Worm (Caenorhabditis elegans) whole organism, early embryonic: Measurements from ENCODE around the gene K02D10.8.

ENCODE experiments used
- B0310.2 ChIP-seq: sonication (generic microtip); optimal IDR thresholded peaks from 2 replicates; lab custom pipeline; 2016; ENCODE audit warnings: mild to moderate bottlenecking, missing genetic modification characterization, missing compliant biosample characterization
- F13C5.2 ChIP-seq: sonication (generic microtip); optimal IDR thresholded peaks from 2 replicates; lab custom pipeline; 2017; ENCODE audit warnings: mild to moderate bottlenecking, missing genetic modification characterization, inconsistent platforms, missing compliant biosample characterization
- aly-1 ChIP-seq: sonication (generic microtip); optimal IDR thresholded peaks from 2 replicates; lab custom pipeline; 2016; ENCODE audit warnings: missing genetic modification characterization, missing compliant biosample characterization
- ama-1 ChIP-seq: fragments of 150-350 bp; optimal IDR thresholded peaks from 2 replicates; lab custom pipeline; 2014
- ceh-13 ChIP-seq: fragments of 200-800 bp; sonication (Bioruptor generic); optimal IDR thresholded peaks from 2 replicates; lab custom pipeline; 2018; ENCODE audit warnings: mild to moderate bottlenecking, missing genetic modification characterization, missing compliant biosample characterization
- ceh-36 ChIP-seq: sonication (generic microtip); optimal IDR thresholded peaks from 2 replicates; lab custom pipeline; 2016; ENCODE audit warnings: missing genetic modification characterization, inconsistent platforms, missing compliant biosample characterization
- ets-7 ChIP-seq: sonication (generic microtip); optimal IDR thresholded peaks from 2 replicates; lab custom pipeline; 2016; ENCODE audit warnings: missing genotype, missing genetic modification characterization, missing compliant biosample characterization
- flt-1 ChIP-seq: fragments of 200-800 bp; sonication (Bioruptor generic); IDR thresholded peaks from 2 replicates; pipeline ENCODE4 v1.3.6; 2022; ENCODE audit warnings: missing genetic modification characterization, missing compliant biosample characterization
- hmbx-1 ChIP-seq: sonication (generic microtip); optimal IDR thresholded peaks from 2 replicates; lab custom pipeline; 2016; ENCODE audit warnings: mild to moderate bottlenecking, missing genetic modification characterization, missing compliant biosample characterization
- hmg-4 ChIP-seq: fragments of 200-800 bp; sonication (Bioruptor generic); optimal IDR thresholded peaks from 2 replicates; lab custom pipeline; 2018; ENCODE audit warnings: mild to moderate bottlenecking, missing genetic modification characterization, missing compliant biosample characterization
- hnd-1 ChIP-seq: sonication (generic microtip); optimal IDR thresholded peaks from 2 replicates; lab custom pipeline; 2016; ENCODE audit warnings: missing genetic modification characterization, missing compliant biosample characterization
- pes-1 ChIP-seq: fragments of 200-800 bp; sonication (Bioruptor generic); IDR thresholded peaks from 2 replicates; pipeline ENCODE4 v1.3.6; 2022; ENCODE audit warnings: missing genetic modification reagents, missing genetic modification characterization, missing compliant biosample characterization
- scrt-1 ChIP-seq: fragments of 200-800 bp; sonication (Bioruptor generic); IDR thresholded peaks from 2 replicates; pipeline ENCODE4 v1.3.6; 2022; ENCODE audit warnings: missing genetic modification characterization, missing compliant biosample characterization
- sea-1 ChIP-seq: fragments of 200-800 bp; sonication (Bioruptor generic); conservative IDR thresholded peaks from 2 replicates; pipeline ENCODE4 v1.3.6; 2022; ENCODE audit warnings: missing genetic modification characterization, missing compliant biosample characterization
- tbx-11 ChIP-seq: fragments of 200-800 bp; sonication (Bioruptor generic); IDR thresholded peaks from 2 replicates; pipeline ENCODE4 v1.3.6; 2022; ENCODE audit warnings: missing genetic modification characterization, missing compliant biosample characterization
- tbx-37 ChIP-seq: fragments of 200-800 bp; sonication (Bioruptor generic); conservative IDR thresholded peaks from 2 replicates; pipeline ENCODE4 v1.3.6; 2022; ENCODE audit warnings: missing genetic modification reagents, missing genetic modification characterization, missing compliant biosample characterization
- tra-4 ChIP-seq: sonication (generic microtip); optimal IDR thresholded peaks from 2 replicates; lab custom pipeline; 2017; ENCODE audit warnings: missing genetic modification characterization, missing compliant biosample characterization

The K02D10.8 gene

DNA sequence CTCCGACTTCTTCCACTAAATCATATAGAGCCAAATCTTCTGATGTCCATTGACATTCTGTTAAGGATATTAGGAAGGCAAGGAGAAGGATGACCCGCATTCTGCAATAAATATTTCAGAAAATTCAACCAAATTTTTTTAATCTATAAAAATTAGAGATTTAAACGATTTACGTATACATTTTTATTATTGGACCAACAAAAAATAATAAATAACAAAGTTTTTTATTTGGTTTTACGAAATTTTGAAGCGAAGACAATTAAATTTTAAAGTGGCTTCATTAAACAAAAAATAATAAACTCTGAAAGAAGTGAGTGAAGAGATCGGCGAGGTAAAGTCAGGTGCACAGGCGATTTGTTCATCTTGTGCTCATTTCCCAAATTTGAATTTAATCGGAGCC lies 41.0 kb downstream of the K02D10.8 start, which contains the start of gene F54F2.9:
Gene F54F2.9 (minus strand): TSS at position 101 of the 400 bp plus-strand sequence.
- TF ChIP-seq ets-7 (tag; lab: Kevin White, UChicago) (no peak), flt-1 (GFP tag; lab: Robert Waterston, UW) (no peak), hmg-4 (GFP tag; lab: Kevin White, UChicago) (no peak), scrt-1 (GFP tag; lab: Robert Waterston, UW) (no peak), F13C5.2 (tag; lab: Kevin White, UChicago) (no peak), ceh-13 (no peak), tbx-37 (GFP tag; lab: Robert Waterston, UW) (no peak), ama-1 (no peak), tra-4 (no peak), tbx-11 (no peak), hnd-1 (tag; lab: Kevin White, UChicago) (no peak)

ce11 chrIII:8829245-8829644 lies 43.1 kb downstream of the K02D10.8 start, which contains the start of gene F44E2.3:
F44E2.3 (minus strand) TSS chrIII:8829305.
- no peak for TF ChIP-seq scrt-1 (GFP tag; lab: Robert Waterston, UW)
- no peak for TF ChIP-seq tbx-11
- TF ChIP-seq tra-4: no peak
- TF ChIP-seq aly-1 (tag; lab: Kevin White, UChicago): no peak
- no peak for TF ChIP-seq ceh-36
- TF ChIP-seq F13C5.2 (tag; lab: Kevin White, UChicago): no peak
- TF ChIP-seq flt-1 (GFP tag; lab: Robert Waterston, UW): no peak
- TF ChIP-seq hmg-4 (GFP tag; lab: Kevin White, UChicago): no peak
- TF ChIP-seq hnd-1 (tag; lab: Kevin White, UChicago): no peak
- no peak for TF ChIP-seq B0310.2
- no peak for TF ChIP-seq hmbx-1 (tag; lab: Kevin White, UChicago)
- TF ChIP-seq sea-1: no peak
- no peak for TF ChIP-seq pes-1
- no peak for TF ChIP-seq ets-7 (tag; lab: Kevin White, UChicago)
- no peak for TF ChIP-seq ama-1

DNA sequence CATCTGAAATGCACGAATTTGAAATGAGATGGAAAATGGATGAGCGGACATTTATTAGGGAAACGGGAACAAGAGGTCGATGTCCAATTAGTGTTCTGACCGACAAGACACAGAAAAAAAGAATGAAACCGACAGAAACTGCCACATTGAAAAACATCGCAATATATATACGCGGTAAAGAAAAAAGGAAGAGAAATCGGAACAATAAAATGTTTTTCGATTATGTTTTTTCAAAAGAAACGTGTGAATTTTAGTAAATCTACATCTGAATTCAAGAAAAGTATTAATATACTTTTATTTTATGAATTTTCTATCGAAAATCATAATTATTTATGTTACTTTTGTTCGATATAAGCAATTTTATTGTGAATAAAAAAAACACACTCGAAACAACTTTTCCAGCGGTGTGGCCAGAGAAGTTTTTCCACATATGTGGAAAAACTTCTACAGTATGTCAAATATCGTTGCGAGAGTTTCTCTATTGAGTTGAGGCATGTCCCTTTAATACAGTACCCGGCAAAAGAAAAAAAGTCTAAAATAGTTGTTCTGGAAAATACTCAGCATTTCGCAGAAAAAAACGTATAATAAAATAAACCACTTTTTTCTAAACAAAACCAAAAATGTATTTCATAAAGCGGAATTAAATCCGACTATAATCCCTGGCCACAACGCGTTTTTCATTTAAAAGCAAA lies 45.0 kb downstream of the K02D10.8 start, which contains the start of gene F44E2.10:
Gene F44E2.10 (minus strand): TSS at position 51 of the 692 bp plus-strand sequence.
- no peak for TF ChIP-seq hmg-4 (GFP tag; lab: Kevin White, UChicago)
- TF ChIP-seq tbx-11: no peak
- TF ChIP-seq aly-1 (tag; lab: Kevin White, UChicago): no peak
- TF ChIP-seq ets-7 (tag; lab: Kevin White, UChicago): no peak
- TF ChIP-seq sea-1: no peak
- no peak for TF ChIP-seq ceh-36
- TF ChIP-seq scrt-1 (GFP tag; lab: Robert Waterston, UW): no peak
- TF ChIP-seq tra-4: no peak
- TF ChIP-seq pes-1: no peak
- no peak for TF ChIP-seq ceh-13
